Worm (Caenorhabditis elegans): ENCODE data around the gene C55A6.4.
"Not testable (repeated sequence)": the region's sequence is repeated elsewhere in the genome, so short reads cannot be mapped to it uniquely, and the experiment has no call there.

Gene C55A6.4

DNA sequence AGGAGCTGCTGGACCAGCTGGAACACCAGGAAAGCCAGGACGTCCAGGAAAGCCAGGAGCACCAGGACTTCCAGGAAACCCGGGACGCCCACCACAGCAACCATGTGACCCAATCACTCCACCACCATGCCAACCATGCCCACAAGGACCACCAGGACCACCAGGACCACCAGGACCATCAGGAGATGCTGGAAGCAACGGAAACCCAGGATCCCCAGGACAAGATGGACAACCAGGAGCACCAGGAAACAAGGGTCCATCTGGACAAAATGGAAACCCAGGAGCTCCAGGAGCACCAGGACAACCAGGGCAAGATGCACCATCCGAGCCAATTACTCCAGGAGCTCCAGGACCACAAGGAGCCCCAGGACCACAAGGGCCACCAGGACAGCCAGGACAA, 33.3 kb downstream of the C55A6.4 start:
- TF ChIP-seq C34F6.9 (tag; optimal IDR thresholded peaks at IDR 0.05) (no peak), ztf-1 (GFP tag; conservative IDR thresholded peaks at IDR 0.05) (no peak), elt-1 (tag; optimal IDR thresholded peaks at IDR 0.05) (no peak), unc-55 (GFP tag; optimal IDR thresholded peaks at IDR 0.05) (no peak), lsy-2 (tag; optimal IDR thresholded peaks at IDR 0.05) (no peak)

DNA sequence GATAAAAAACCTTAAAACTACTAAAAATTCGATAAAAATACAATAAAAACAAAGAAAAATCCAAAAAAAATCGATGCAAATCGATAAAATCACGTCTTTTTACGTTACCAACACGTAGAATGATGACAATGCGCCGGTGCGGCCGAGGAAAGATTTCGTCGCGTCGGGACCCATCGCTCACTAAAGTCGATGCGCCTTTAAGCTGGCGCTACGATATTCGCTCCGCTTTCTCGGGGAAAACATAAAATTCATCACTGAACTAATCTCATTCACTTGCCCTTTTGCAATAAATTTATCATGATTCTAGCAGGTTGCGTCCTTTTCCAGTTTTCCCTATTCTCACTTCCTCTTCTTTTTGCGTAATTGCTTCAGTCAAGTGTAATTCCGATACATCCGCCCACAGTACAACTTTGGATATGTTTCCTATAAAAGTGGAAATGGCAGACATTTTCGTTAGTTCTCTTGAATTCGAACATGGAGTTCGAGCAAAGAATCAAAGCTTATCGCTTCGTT, 34.1 kb downstream of the C55A6.4 start, which contains the start of gene col-157:
TSS of gene col-157 (plus strand) at position 463 of the 513 bp plus-strand sequence.
- not testable (repeated sequence) for TF ChIP-seq mbf-1, nhr-237, elt-1 (tag; optimal IDR thresholded peaks at IDR 0.05)

DNA sequence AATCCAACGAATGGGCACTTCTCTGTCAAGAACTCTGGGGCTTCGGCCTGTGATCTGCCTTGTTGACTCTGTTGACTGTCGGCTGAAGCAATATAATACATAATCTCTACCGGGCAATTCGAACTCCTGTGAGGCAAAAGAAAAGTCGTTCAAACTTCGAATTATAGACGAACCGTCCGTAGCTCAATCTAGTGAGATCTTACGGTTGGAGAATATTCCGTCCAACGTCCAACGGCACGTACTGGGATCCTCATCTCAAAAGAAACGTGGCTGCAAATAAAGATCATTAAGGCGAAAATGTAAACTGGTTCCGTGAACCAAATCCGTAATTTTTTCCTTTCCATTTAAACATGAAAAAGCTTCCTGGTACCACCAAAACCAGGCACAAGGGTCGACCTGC, 37.0 kb downstream of the C55A6.4 start, which contains the start of gene T11F9.14:
TSS of gene T11F9.14 (minus strand) at position 101 of the 400 bp plus-strand sequence.
- not testable (repeated sequence) for TF ChIP-seq alr-1, elt-1, skn-1 (tag; optimal IDR thresholded peaks at IDR 0.05)

DNA sequence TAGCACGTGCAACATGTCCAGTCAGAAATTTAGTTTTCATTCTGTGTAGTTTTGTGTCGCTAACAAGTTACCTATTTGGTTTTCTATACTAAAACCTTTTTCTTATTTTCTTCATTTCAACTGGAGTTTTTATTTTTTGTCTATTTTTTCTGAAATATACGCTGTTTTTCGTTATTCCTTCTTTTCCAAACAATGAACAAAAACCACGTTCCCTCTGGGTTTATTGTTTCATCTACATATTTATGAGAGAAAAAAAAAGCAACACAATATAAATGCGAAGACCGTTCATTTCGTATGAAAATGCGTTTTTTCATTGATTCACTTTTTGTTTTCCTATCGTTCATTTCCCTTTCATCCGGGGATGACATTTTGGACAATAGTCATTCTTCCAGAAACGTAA, 38.3 kb downstream of the C55A6.4 start, which contains the start of gene T11F9.22:
TSS of gene T11F9.22 (plus strand) at position 301 of the 400 bp plus-strand sequence.
- TF ChIP-seq F13H6.1 (tag; optimal IDR thresholded peaks at IDR 0.05) (no peak), C34F6.9 (tag; optimal IDR thresholded peaks at IDR 0.05) (no peak), ztf-11 (tag; optimal IDR thresholded peaks at IDR 0.05) (no peak), nhr-237 (tag; optimal IDR thresholded peaks at IDR 0.05) (no peak), peb-1 (tag; optimal IDR thresholded peaks at IDR 0.05) (no peak), nhr-21 (tag; optimal IDR thresholded peaks at IDR 0.05) (no peak), zag-1 (tag; optimal IDR thresholded peaks at IDR 0.05) (no peak), unc-62 (GFP tag; optimal IDR thresholded peaks at IDR 0.05) (no peak), elt-1 (tag; optimal IDR thresholded peaks at IDR 0.05) (no peak), gmeb-1 (tag; optimal IDR thresholded peaks at IDR 0.05) (no peak), snpc-4 (tag; optimal IDR thresholded peaks at IDR 0.05) (no peak), mdl-1 (tag; optimal IDR thresholded peaks at IDR 0.05) (no peak), mbf-1 (tag; optimal IDR thresholded peaks at IDR 0.05) (no peak)

DNA sequence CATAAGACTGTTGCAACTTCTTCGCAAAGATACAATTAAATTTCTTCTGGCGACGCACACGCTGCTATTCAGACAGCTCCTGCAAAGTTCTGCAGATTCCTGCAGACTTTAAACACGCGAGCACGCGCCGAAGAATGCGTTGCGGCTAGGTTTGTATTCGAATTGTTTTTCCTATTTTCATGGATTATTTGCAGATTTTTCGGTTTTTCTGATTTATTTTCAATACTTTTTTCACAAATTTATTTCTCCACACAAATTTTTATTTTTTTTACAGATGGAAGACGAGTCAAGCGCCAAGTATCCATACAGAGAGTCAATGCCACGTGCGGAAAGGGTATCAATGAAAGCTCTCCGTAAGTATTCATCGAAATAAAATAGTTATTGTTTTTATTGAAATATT, 42.1 kb downstream of the C55A6.4 start, which contains the start of gene T11F9.7:
TSS of gene T11F9.7 (plus strand) at position 301 of the 400 bp plus-strand sequence.
- TF ChIP-seq nhr-237, nhr-12, egl-27 (tag; optimal IDR thresholded peaks at IDR 0.05): not testable (repeated sequence)

DNA sequence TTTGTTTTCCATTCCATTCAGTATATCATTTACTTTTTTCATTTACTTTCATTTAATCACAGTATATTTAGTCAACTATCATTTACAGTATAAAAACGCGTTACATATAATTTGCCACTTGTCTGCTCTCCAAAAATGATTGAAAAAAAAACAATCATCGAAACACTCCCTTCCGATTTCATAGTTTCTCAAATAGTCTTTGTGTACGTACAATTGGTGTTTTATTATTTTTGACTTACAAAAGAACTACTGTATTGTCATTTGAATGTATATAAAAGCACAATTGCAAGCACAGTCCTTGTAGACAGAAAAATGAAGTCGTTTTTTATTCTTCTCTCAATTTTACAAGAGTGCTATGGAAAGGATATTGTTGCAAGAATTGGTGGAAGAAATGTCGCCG, 43.3 kb downstream of the C55A6.4 start, which contains the start of gene nas-22:
TSS of gene nas-22 (plus strand) at position 301 of the 400 bp plus-strand sequence.
- TF ChIP-seq nhr-6 (tag; optimal IDR thresholded peaks at IDR 0.05) (no peak), lin-11 (tag; optimal IDR thresholded peaks at IDR 0.05) (no peak), lin-13 (GFP tag; optimal IDR thresholded peaks at IDR 0.05) (no peak), nhr-10 (tag; optimal IDR thresholded peaks at IDR 0.05) (no peak), unc-55 (GFP tag; optimal IDR thresholded peaks at IDR 0.05) (no peak), nhr-12 (tag; optimal IDR thresholded peaks at IDR 0.05) (no peak), snpc-4 (tag; optimal IDR thresholded peaks at IDR 0.05) (no peak), F13H6.1 (tag; optimal IDR thresholded peaks at IDR 0.05) (no peak), ama-1 (optimal IDR thresholded peaks at IDR 0.05) (no peak), unc-39 (tag; optimal IDR thresholded peaks at IDR 0.05) (no peak), peb-1 (tag; optimal IDR thresholded peaks at IDR 0.05) (no peak), ztf-4 (tag; optimal IDR thresholded peaks at IDR 0.05) (no peak)

DNA sequence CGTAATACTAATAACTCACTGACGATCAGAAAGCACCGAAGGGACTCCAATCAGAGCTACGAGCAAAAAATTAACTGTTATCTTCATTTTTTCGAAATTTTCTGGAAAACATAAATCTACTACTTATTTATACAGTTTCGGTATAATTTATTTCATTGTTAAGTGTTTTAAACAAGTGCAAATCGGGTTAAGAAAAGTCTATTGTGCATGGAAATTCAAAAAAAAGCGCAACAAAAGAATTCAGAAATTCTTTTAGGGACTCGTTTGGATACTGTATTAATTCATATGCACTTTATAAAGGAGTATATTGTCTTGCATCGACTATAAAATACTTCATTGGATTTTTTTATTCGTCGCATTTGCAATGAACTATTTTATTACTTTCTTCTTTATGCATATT, 45.5 kb downstream of the C55A6.4 start, which contains the start of the genes nas-20 and nas-21:
TSS of gene nas-20 (minus strand) at position 101 of the 400 bp plus-strand sequence.
TSS of gene nas-21 (plus strand) at position 356 of the 400 bp plus-strand sequence.
- TF ChIP-seq lin-39 (tag; optimal IDR thresholded peaks at IDR 0.05) (no peak), dmd-4 (tag; optimal IDR thresholded peaks at IDR 0.05) (no peak), nhr-12 (tag; optimal IDR thresholded peaks at IDR 0.05) (no peak), zag-1 (tag; optimal IDR thresholded peaks at IDR 0.05) (no peak), skn-1 (tag; optimal IDR thresholded peaks at IDR 0.05) (no peak), nhr-77 (tag; optimal IDR thresholded peaks at IDR 0.05) (no peak), peb-1 (tag; optimal IDR thresholded peaks at IDR 0.05) (no peak), nhr-6 (tag; optimal IDR thresholded peaks at IDR 0.05) (no peak)

Measured in whole organism, L2 larva.